Worm (Caenorhabditis elegans): ENCODE measurements around the gene mogs-1.

DNA sequence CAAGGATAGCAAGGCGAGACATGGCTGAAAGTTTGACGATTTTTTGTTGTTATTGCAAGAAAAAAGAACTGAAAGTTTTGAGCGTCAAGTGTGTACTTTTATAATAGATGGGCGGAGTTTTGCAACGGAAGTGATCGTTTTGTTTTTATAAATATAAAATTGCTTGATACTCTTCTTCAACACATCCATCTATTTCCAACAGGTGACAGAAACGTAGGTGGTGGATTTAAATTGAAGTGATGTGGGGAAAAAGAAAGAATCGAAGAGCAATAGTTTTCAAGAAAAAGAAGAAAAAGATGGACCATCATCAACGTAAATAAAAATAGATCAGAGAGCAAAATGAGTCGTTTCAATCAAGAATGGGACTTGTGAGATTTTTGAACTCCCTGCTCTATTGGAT is 45.3 kb upstream of the mogs-1 start, which contains the start of gene ttr-17:
- TF ChIP-seq nhr-77 (tag; optimal IDR thresholded peaks at IDR 0.05) = no peak
- TF ChIP-seq nhr-6 (tag; optimal IDR thresholded peaks at IDR 0.05) = no peak
- TF ChIP-seq unc-62 (GFP tag; optimal IDR thresholded peaks at IDR 0.05) = no peak
- TF ChIP-seq nhr-11 (tag; optimal IDR thresholded peaks at IDR 0.05) = no peak
- TF ChIP-seq lin-13 (GFP tag; optimal IDR thresholded peaks at IDR 0.05) = no peak
- TF ChIP-seq nhr-237 (tag; optimal IDR thresholded peaks at IDR 0.05) = no peak
- TF ChIP-seq zag-1 (tag; optimal IDR thresholded peaks at IDR 0.05) = no peak
- no peak for TF ChIP-seq elt-3 (tag; optimal IDR thresholded peaks at IDR 0.05)
- TF ChIP-seq mdl-1 (tag; optimal IDR thresholded peaks at IDR 0.05) = no peak
- no peak for TF ChIP-seq unc-39 (tag; optimal IDR thresholded peaks at IDR 0.05)
- TF ChIP-seq ceh-16 (tag; optimal IDR thresholded peaks at IDR 0.05) = no peak
- no peak for TF ChIP-seq elt-1 (tag; optimal IDR thresholded peaks at IDR 0.05)
- TF ChIP-seq nhr-12 (tag; optimal IDR thresholded peaks at IDR 0.05) = no peak
